Fruit fly (Drosophila melanogaster): Measurements from ENCODE around the gene CG15478.

The CG15478 gene

dm6 chrX:7701282-7702078 is 16.3 kb downstream of the CG15478 start (continued):
- TF ChIP-seq CG11247 (GFP tag; IDR thresholded peaks at IDR 0.05) (peak; percentile 58; the same call in 1 of the 2 replicates), CG11695 (GFP tag; IDR thresholded peaks at IDR 0.05) (peak; percentile 77), twi (tag; optimal IDR thresholded peaks at IDR 0.05) (peak; percentile 32), CG7786 (GFP tag; optimal IDR thresholded peaks at IDR 0.05) (peak; percentile 49), Lhr (GFP tag; optimal IDR thresholded peaks at IDR 0.05) (peak; percentile 7), TFAM (GFP tag; optimal IDR thresholded peaks at IDR 0.05) (no peak), CG17568 (GFP tag; optimal IDR thresholded peaks at IDR 0.05) (peak; percentile 69)

DNA sequence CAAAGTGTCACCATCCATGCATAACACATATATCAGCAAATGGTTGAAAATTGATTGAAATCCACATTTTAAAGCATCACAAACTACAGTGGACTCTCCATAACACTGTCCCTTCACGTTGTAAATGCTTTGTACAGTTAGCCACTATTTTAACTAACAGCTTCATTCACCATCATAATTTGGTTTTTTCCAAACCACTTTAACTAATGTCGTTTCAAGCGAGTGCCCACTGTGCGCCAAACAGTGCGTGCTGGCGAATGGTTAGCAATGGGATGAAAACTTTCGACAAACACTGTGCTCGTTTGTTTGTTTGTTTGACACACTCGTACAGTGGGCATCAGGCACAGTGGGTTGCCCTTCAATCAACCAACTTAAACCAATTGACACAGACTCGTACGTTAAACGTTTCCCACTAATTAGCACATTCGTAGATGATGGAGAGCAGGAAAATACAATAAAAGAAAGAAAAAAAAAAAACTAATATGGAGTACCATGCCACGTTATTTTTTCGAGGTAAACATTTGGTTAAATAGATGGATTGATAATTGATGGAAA is 17.4 kb downstream of the CG15478 start:
- TF ChIP-seq CG3065 (GFP tag; optimal IDR thresholded peaks at IDR 0.05) (peak; percentile 61), CG14860 (GFP tag; IDR thresholded peaks at IDR 0.05; ENCODE audit: partially characterized antibody) (no peak), CG17359 (tag; optimal IDR thresholded peaks at IDR 0.05) (peak; percentile 95), zfh1 (GFP tag; IDR thresholded peaks at IDR 0.05) (peak; percentile 92), fru (optimal IDR thresholded peaks at IDR 0.05) (no peak), Sry-δ (GFP tag; optimal IDR thresholded peaks at IDR 0.05) (peak; percentile 67), btn (GFP tag; optimal IDR thresholded peaks at IDR 0.05) (peak; percentile 87), bcd (GFP tag; optimal IDR thresholded peaks at IDR 0.05) (peak; percentile 88), twi (tag; optimal IDR thresholded peaks at IDR 0.05) (peak; percentile 77), jumu (GFP tag; optimal IDR thresholded peaks at IDR 0.05) (peak; percentile 83), CG10543 (GFP tag; optimal IDR thresholded peaks at IDR 0.05) (peak; percentile 93), CG10321 (GFP tag; IDR thresholded peaks at IDR 0.05) (peak; percentile 76), chn (GFP tag; optimal IDR thresholded peaks at IDR 0.05) (peak; percentile 92), sob (GFP tag; IDR thresholded peaks at IDR 0.05) (peak; percentile 92), Usf (GFP tag; optimal IDR thresholded peaks at IDR 0.05) (peak; percentile 82), HmgD (GFP tag; optimal IDR thresholded peaks at IDR 0.05) (peak; percentile 86), Optix (GFP tag; IDR thresholded peaks at IDR 0.05) (peak; percentile 93), ara (GFP tag; IDR thresholded peaks at IDR 0.05) (peak; percentile 86), tin (GFP tag; optimal IDR thresholded peaks at IDR 0.05) (peak; percentile 93), CG10959 (GFP tag; IDR thresholded peaks at IDR 0.05) (peak; percentile 85), p53 (GFP tag; optimal IDR thresholded peaks at IDR 0.05) (peak; percentile 63), Oaz (GFP tag; IDR thresholded peaks at IDR 0.05) (peak; percentile 90), al (GFP tag; IDR thresholded peaks at IDR 0.05) (peak; percentile 90), hb (GFP tag; IDR thresholded peaks at IDR 0.05; ENCODE audit: partially characterized antibody) (no peak), D (optimal IDR thresholded peaks at IDR 0.05) (no peak), D (GFP tag; optimal IDR thresholded peaks at IDR 0.05) (peak; percentile 82), CG31224 (GFP tag; IDR thresholded peaks at IDR 0.05) (peak; percentile 84), emc (GFP tag; optimal IDR thresholded peaks at IDR 0.05) (peak; percentile 84), CG4282 (GFP tag; optimal IDR thresholded peaks at IDR 0.05) (peak; percentile 89), tio (GFP tag; optimal IDR thresholded peaks at IDR 0.05) (peak; percentile 83), sr (GFP tag; IDR thresholded peaks at IDR 0.05) (peak; percentile 74; the same call in 2 of the 3 replicates), CG11093 (GFP tag; IDR thresholded peaks at IDR 0.05) (peak; percentile 92), CG14965 (GFP tag; optimal IDR thresholded peaks at IDR 0.05; ENCODE audit: borderline replicate concordance) (peak; percentile 78), CG2129 (GFP tag; IDR thresholded peaks at IDR 0.05; ENCODE audit: partially characterized antibody) (no peak), knrl (GFP tag; IDR thresholded peaks at IDR 0.05; ENCODE audit: partially characterized antibody) (no peak), rib (GFP tag; IDR thresholded peaks at IDR 0.05) (peak; percentile 92), CG7839 (tag; optimal IDR thresholded peaks at IDR 0.05) (peak; percentile 95), CG12236 (GFP tag; optimal IDR thresholded peaks at IDR 0.05) (peak; percentile 79), CG16815 (GFP tag; optimal IDR thresholded peaks at IDR 0.05) (peak; percentile 84), CG6175 (GFP tag; IDR thresholded peaks at IDR 0.05) (peak; percentile 91), her (GFP tag; optimal IDR thresholded peaks at IDR 0.05) (peak; percentile 94), CG4854 (GFP tag; optimal IDR thresholded peaks at IDR 0.05) (peak; percentile 70)

Measured in whole organism, embryonic.